Worm (Caenorhabditis elegans): ENCODE measurements around the gene Y75B8A.25.

- TF ChIP-seq tra-4 (tag; optimal IDR thresholded peaks at IDR 0.05): no peak
- no peak for TF ChIP-seq ceh-13 (GFP tag; optimal IDR thresholded peaks at IDR 0.05)
- no peak for TF ChIP-seq ceh-36 (tag; optimal IDR thresholded peaks at IDR 0.05)
- TF ChIP-seq pes-1 (GFP tag; IDR thresholded peaks at IDR 0.05): no peak
These were observed 37.9 kb upstream of the Y75B8A.25 start, which contains the start of the genes grl-15 and fbxa-89 for ce11 chrIII:12235914-12236313.
